Fruit fly (Drosophila melanogaster): Measurements from ENCODE around the gene CG13733.

The CG13733 gene

dm6 chr3L:17486794-17487726 lies 8.3 kb upstream of the CG13733 start, which contains the start of gene Oatp74D (continued):
- no peak for TF ChIP-seq CG9215 (GFP tag; IDR thresholded peaks at IDR 0.05)
- peak; percentile 50 for TF ChIP-seq Lhr (GFP tag; optimal IDR thresholded peaks at IDR 0.05)
- peak; percentile 5; the same call in 1 of the 3 replicates for TF ChIP-seq CG11695 (GFP tag; IDR thresholded peaks at IDR 0.05)
- peak; percentile 13 for TF ChIP-seq CG1647 (GFP tag; optimal IDR thresholded peaks at IDR 0.05)
- no peak for TF ChIP-seq CG18476 (GFP tag; optimal IDR thresholded peaks at IDR 0.05)
- TF ChIP-seq CG1792 (GFP tag; optimal IDR thresholded peaks at IDR 0.05) = peak; percentile 65
- TF ChIP-seq unc-4 (GFP tag; IDR thresholded peaks at IDR 0.05; ENCODE audit: partially characterized antibody) = no peak
- peak; percentile 38 for TF ChIP-seq bbx (GFP tag; IDR thresholded peaks at IDR 0.05; ENCODE audit: partially characterized antibody)
- TF ChIP-seq Fer2 (tag; optimal IDR thresholded peaks at IDR 0.05) = no peak
- peak; percentile 32 for TF ChIP-seq az2 (GFP tag; optimal IDR thresholded peaks at IDR 0.05)
- TF ChIP-seq Dfd (GFP tag; optimal IDR thresholded peaks at IDR 0.05) = no peak
- TF ChIP-seq CG15269 (tag; optimal IDR thresholded peaks at IDR 0.05) = peak; percentile 5
- peak; percentile 41 for TF ChIP-seq CG4282 (GFP tag; optimal IDR thresholded peaks at IDR 0.05)
- TF ChIP-seq Mad (GFP tag; optimal IDR thresholded peaks at IDR 0.05) = no peak
- no peak for TF ChIP-seq Gsc (GFP tag; IDR thresholded peaks at IDR 0.05)
- TF ChIP-seq aop (GFP tag; IDR thresholded peaks at IDR 0.05) = no peak
- peak; percentile 64 for TF ChIP-seq sqz (GFP tag; optimal IDR thresholded peaks at IDR 0.05)
- peak; percentile 23 for TF ChIP-seq CG11504 (tag; optimal IDR thresholded peaks at IDR 0.05)
- TF ChIP-seq tll (GFP tag; optimal IDR thresholded peaks at IDR 0.05) = no peak
- peak; percentile 69 for TF ChIP-seq HmgZ (tag; optimal IDR thresholded peaks at IDR 0.05)
- TF ChIP-seq nerfin-1 (tag; optimal IDR thresholded peaks at IDR 0.05) = peak; percentile 64
- TF ChIP-seq Dp (GFP tag; optimal IDR thresholded peaks at IDR 0.05) = no peak
- TF ChIP-seq CG34224 (GFP tag; IDR thresholded peaks at IDR 0.05; ENCODE audit: partially characterized antibody) = peak; percentile 56; the same call in 2 of the 3 replicates
- no peak for TF ChIP-seq CG9609 (GFP tag; optimal IDR thresholded peaks at IDR 0.05)
- TF ChIP-seq Six4 (GFP tag; optimal IDR thresholded peaks at IDR 0.05) = no peak
- TF ChIP-seq pfk (GFP tag; optimal IDR thresholded peaks at IDR 0.05) = no peak
- peak; percentile 16 for TF ChIP-seq CG9797 (GFP tag; optimal IDR thresholded peaks at IDR 0.05)
- no peak for TF ChIP-seq CG9876 (GFP tag; optimal IDR thresholded peaks at IDR 0.05)

dm6 chr3L:17486130-17486529 lies 7.4 kb upstream of the CG13733 start, which contains the start of gene CG6333:
Gene CG6333 (minus strand): TSS chr3L:17486230.
- TF ChIP-seq CG30431 (GFP tag; optimal IDR thresholded peaks at IDR 0.05) = no peak
- no peak for TF ChIP-seq sna (GFP tag; IDR thresholded peaks at IDR 0.05; ENCODE audit: partially characterized antibody)
- no peak for TF ChIP-seq tna (GFP tag; IDR thresholded peaks at IDR 0.05; ENCODE audit: partially characterized antibody)
- no peak for TF ChIP-seq Rx (GFP tag; IDR thresholded peaks at IDR 0.05)
- TF ChIP-seq en (GFP tag; optimal IDR thresholded peaks at IDR 0.05) = no peak
- TF ChIP-seq Lpt (GFP tag; optimal IDR thresholded peaks at IDR 0.05) = no peak
- TF ChIP-seq Lim3 (GFP tag; IDR thresholded peaks at IDR 0.05) = no peak
- no peak for TF ChIP-seq tx (GFP tag; optimal IDR thresholded peaks at IDR 0.05)
- TF ChIP-seq CG6683 (GFP tag; optimal IDR thresholded peaks at IDR 0.05) = no peak
- TF ChIP-seq pfk (GFP tag; optimal IDR thresholded peaks at IDR 0.05) = no peak
- no peak for TF ChIP-seq CG6254 (GFP tag; optimal IDR thresholded peaks at IDR 0.05)
- TF ChIP-seq CG18599 (GFP tag; optimal IDR thresholded peaks at IDR 0.05) = no peak
- no peak for TF ChIP-seq CG10274 (GFP tag; optimal IDR thresholded peaks at IDR 0.05)
- no peak for TF ChIP-seq CG2120 (GFP tag; optimal IDR thresholded peaks at IDR 0.05)
- no peak for TF ChIP-seq CG43689 (GFP tag; IDR thresholded peaks at IDR 0.05)
- no peak for TF ChIP-seq CG42726 (GFP tag; IDR thresholded peaks at IDR 0.05; ENCODE audit: partially characterized antibody)
- no peak for TF ChIP-seq nerfin-1 (tag; optimal IDR thresholded peaks at IDR 0.05)
- TF ChIP-seq Dad (GFP tag; optimal IDR thresholded peaks at IDR 0.05) = no peak
